Worm (Caenorhabditis elegans): ENCODE measurements around the gene fipr-5.

- TF ChIP-seq unc-62 (GFP tag; optimal IDR thresholded peaks at IDR 0.05) (no peak), mab-5 (tag; optimal IDR thresholded peaks at IDR 0.05) (no peak), unc-120 (tag; optimal IDR thresholded peaks at IDR 0.05; ENCODE audit: poor library complexity, severe bottlenecking) (no peak), pha-4 (tag; optimal IDR thresholded peaks at IDR 0.05) (no peak), unc-39 (tag; optimal IDR thresholded peaks at IDR 0.05) (no peak)
Observed at ce11 chrV:10260460-10260859, 39.2 kb upstream of the fipr-5 start, which contains the start of gene sri-18.
